Worm (Caenorhabditis elegans): ENCODE data around the gene T04F3.3.

ce11 chrV:11762863-11763262 lies 4.1 kb downstream of the T04F3.3 start, which contains the start of gene T04F3.4:
- TF ChIP-seq klf-2 (GFP tag; conservative IDR thresholded peaks at IDR 0.05) (no peak), flt-1 (GFP tag; IDR thresholded peaks at IDR 0.05) (no peak), tab-1 (GFP tag; IDR thresholded peaks at IDR 0.05) (no peak), ztf-29 (GFP tag; IDR thresholded peaks at IDR 0.05) (no peak), T22C8.4 (GFP tag; IDR thresholded peaks at IDR 0.05) (no peak), ref-1 (GFP tag; conservative IDR thresholded peaks at IDR 0.05) (no peak), med-1 (GFP tag; optimal IDR thresholded peaks at IDR 0.05; ENCODE audit: insufficient read depth) (no peak)
